Fruit fly (Drosophila melanogaster) whole organism, embryonic: ENCODE data around the gene PH4alphaPV.

Source experiments
- Abd-B ChIP-seq: fragments of 200-800 bp; sonication (Bioruptor generic); optimal IDR thresholded peaks from 2 replicates; lab custom pipeline; 2018; ENCODE audit warnings: missing biosample characterization, mild to moderate bottlenecking, missing genetic modification characterization, moderate library complexity
- Atf3 ChIP-seq: fragments of 200-800 bp; sonication (Bioruptor generic); optimal IDR thresholded peaks from 3 replicates; lab custom pipeline; 2016; ENCODE audit warnings: missing biosample characterization, missing genetic modification characterization
- BEAF-32 ChIP-seq: fragments of 200-800 bp; sonication (Bioruptor generic); optimal IDR thresholded peaks from 3 replicates; lab custom pipeline; 2017; ENCODE audit warnings: missing biosample characterization, missing genetic modification characterization, mild to moderate bottlenecking, moderate library complexity, missing genetic modification reagents
- CG10321 ChIP-seq: fragments of 200-800 bp; sonication (Bioruptor generic); IDR thresholded peaks from 2 replicates; pipeline ENCODE4 v1.3.6; 2022; ENCODE audit warnings: missing biosample characterization, missing genetic modification characterization
- CG11696 ChIP-seq: fragments of 200-800 bp; sonication (Bioruptor generic); IDR thresholded peaks from 2 replicates; pipeline ENCODE4 v1.3.6; 2022; ENCODE audit warnings: missing biosample characterization, missing genetic modification characterization
- CG15601 ChIP-seq: fragments of 200-800 bp; sonication (Bioruptor generic); optimal IDR thresholded peaks from 3 replicates; lab custom pipeline; 2019; ENCODE audit warnings: missing biosample characterization, mild to moderate bottlenecking, missing genetic modification characterization, moderate library complexity
- CG1602 ChIP-seq: fragments of 200-800 bp; sonication (Bioruptor generic); optimal IDR thresholded peaks from 3 replicates; lab custom pipeline; 2016; ENCODE audit warnings: missing biosample characterization, missing genetic modification characterization
- CG43689 ChIP-seq: fragments of 200-800 bp; sonication (Bioruptor generic); IDR thresholded peaks from 2 replicates; pipeline ENCODE4 v1.3.6; 2022; ENCODE audit warnings: missing biosample characterization, missing genetic modification characterization
- CG6791 ChIP-seq: fragments of 200-800 bp; sonication (Bioruptor generic); IDR thresholded peaks from 3 replicates; pipeline ENCODE4 v1.3.6; 2022; ENCODE audit warnings: missing biosample characterization, missing genetic modification characterization; ENCODE audit not compliant: partially characterized antibody
- CG9215 ChIP-seq: fragments of 200-800 bp; sonication (Bioruptor generic); IDR thresholded peaks from 2 replicates; pipeline ENCODE4 v1.3.6; 2022; ENCODE audit warnings: missing biosample characterization, missing genetic modification characterization
- CG9727 ChIP-seq: fragments of 200-800 bp; sonication (Bioruptor generic); optimal IDR thresholded peaks from 3 replicates; lab custom pipeline; 2017; ENCODE audit warnings: missing biosample characterization, mild to moderate bottlenecking, missing genetic modification characterization
- CrebB ChIP-seq: fragments of 200-800 bp; sonication (Bioruptor generic); optimal IDR thresholded peaks from 3 replicates; lab custom pipeline; 2018; ENCODE audit warnings: missing biosample characterization, mild to moderate bottlenecking, missing genetic modification characterization
- Dbx ChIP-seq: fragments of 200-800 bp; sonication (Bioruptor generic); IDR thresholded peaks from 3 replicates; pipeline ENCODE4 v1.3.6; 2022; ENCODE audit warnings: missing biosample characterization, missing genetic modification characterization
- Ets65A ChIP-seq: fragments of 200-800 bp; sonication (Bioruptor generic); peaks from one replicate; lab custom pipeline; 2016; ENCODE audit warnings: missing biosample characterization, missing genetic modification characterization
- GATAe ChIP-seq: fragments of 200-800 bp; sonication (Bioruptor generic); conservative IDR thresholded peaks from 2 replicates; pipeline ENCODE4 v1.3.6; 2022; ENCODE audit warnings: missing biosample characterization, missing genetic modification characterization
- HHEX ChIP-seq: fragments of 200-800 bp; sonication (Bioruptor generic); optimal IDR thresholded peaks from 3 replicates; lab custom pipeline; 2017; ENCODE audit warnings: missing biosample characterization, mild to moderate bottlenecking, missing genetic modification characterization, missing genetic modification reagents
- Hmr ChIP-seq: fragments of 200-800 bp; sonication (Bioruptor generic); optimal IDR thresholded peaks from 3 replicates; lab custom pipeline; 2017; ENCODE audit warnings: mild to moderate bottlenecking, missing biosample characterization, missing genetic modification reagents, missing genetic modification characterization
- Hmx ChIP-seq: fragments of 200-800 bp; sonication (Bioruptor generic); optimal IDR thresholded peaks from 2 replicates; lab custom pipeline; 2016; ENCODE audit warnings: missing biosample characterization, missing genetic modification characterization
- Lpt ChIP-seq: fragments of >200 bp; optimal IDR thresholded peaks from 2 replicates; lab custom pipeline; 2018; ENCODE audit warnings: missing biosample characterization, missing genetic modification characterization
- NC2α ChIP-seq: fragments of 200-800 bp; sonication (Bioruptor generic); optimal IDR thresholded peaks from 2 replicates; lab custom pipeline; 2016; ENCODE audit warnings: missing biosample characterization, missing genetic modification characterization
- NC2β ChIP-seq: fragments of 200-800 bp; sonication (Bioruptor generic); optimal IDR thresholded peaks from 2 replicates; lab custom pipeline; 2016; ENCODE audit warnings: missing biosample characterization, missing genetic modification characterization
- Opbp ChIP-seq: fragments of 200-800 bp; sonication (Bioruptor generic); IDR thresholded peaks from 3 replicates; pipeline ENCODE4 v1.3.6; 2022; ENCODE audit warnings: missing biosample characterization, missing genetic modification characterization; ENCODE audit not compliant: partially characterized antibody
- Poxn ChIP-seq: fragments of 200-800 bp; sonication (Bioruptor generic); IDR thresholded peaks from 2 replicates; pipeline ENCODE4 v1.3.6; 2022; ENCODE audit warnings: missing biosample characterization, missing genetic modification characterization
- Scr ChIP-seq: fragments of 200-800 bp; sonication (Bioruptor generic); IDR thresholded peaks from 2 replicates; pipeline ENCODE4 v1.3.6; 2022; ENCODE audit warnings: missing biosample characterization, missing genetic modification characterization; ENCODE audit not compliant: partially characterized antibody
- Xrp1 ChIP-seq: fragments of 200-800 bp; sonication (Bioruptor generic); IDR thresholded peaks from 2 replicates; pipeline ENCODE4 v1.3.6; 2022; ENCODE audit warnings: missing biosample characterization, missing genetic modification characterization
- YL-1 ChIP-seq: fragments of 200-800 bp; sonication (Bioruptor generic); optimal IDR thresholded peaks from 3 replicates; lab custom pipeline; 2017; ENCODE audit warnings: missing biosample characterization, mild to moderate bottlenecking, missing genetic modification characterization
- ap ChIP-seq: fragments of 200-800 bp; sonication (Bioruptor generic); IDR thresholded peaks from 2 replicates; pipeline ENCODE4 v1.3.6; 2022; ENCODE audit warnings: missing biosample characterization, missing genetic modification characterization
- az2 ChIP-seq: fragments of 200-800 bp; sonication (Bioruptor generic); optimal IDR thresholded peaks from 3 replicates; lab custom pipeline; 2016; ENCODE audit warnings: missing biosample characterization, missing genetic modification characterization
- caup ChIP-seq: fragments of 200-800 bp; sonication (Bioruptor generic); optimal IDR thresholded peaks from 3 replicates; lab custom pipeline; 2017; ENCODE audit warnings: missing biosample characterization, mild to moderate bottlenecking, missing genetic modification characterization, moderate library complexity; ENCODE audit not compliant: severe bottlenecking
- cg ChIP-seq: fragments of 200-800 bp; sonication (Bioruptor generic); optimal IDR thresholded peaks from 3 replicates; lab custom pipeline; 2019; ENCODE audit warnings: missing biosample characterization, mild to moderate bottlenecking, missing genetic modification characterization, moderate library complexity
- crol ChIP-seq: fragments of 200-800 bp; sonication (Bioruptor generic); IDR thresholded peaks from 2 replicates; pipeline ENCODE4 v1.3.6; 2022; ENCODE audit warnings: missing biosample characterization, missing genetic modification characterization
- danr ChIP-seq: fragments of 200-800 bp; sonication (Bioruptor generic); IDR thresholded peaks from 2 replicates; pipeline ENCODE4 v1.3.6; 2022; ENCODE audit warnings: missing biosample characterization, missing genetic modification characterization
- dimm ChIP-seq: fragments of 200-800 bp; sonication (Bioruptor generic); IDR thresholded peaks from 2 replicates; pipeline ENCODE4 v1.3.6; 2022; ENCODE audit warnings: missing biosample characterization, missing genetic modification characterization
- dmrt11E ChIP-seq: fragments of 200-800 bp; sonication (Bioruptor generic); optimal IDR thresholded peaks from 3 replicates; lab custom pipeline; 2018; ENCODE audit warnings: missing biosample characterization, mild to moderate bottlenecking, missing genetic modification characterization, moderate library complexity
- en ChIP-seq: fragments of 200-800 bp; sonication (Bioruptor generic); optimal IDR thresholded peaks from 2 replicates; lab custom pipeline; 2016; ENCODE audit warnings: missing biosample characterization, missing genetic modification characterization
- onecut ChIP-seq: fragments of 200-800 bp; sonication (Bioruptor generic); IDR thresholded peaks from 2 replicates; pipeline ENCODE4 v1.3.6; 2022; ENCODE audit warnings: missing biosample characterization, missing genetic modification characterization
- sens ChIP-seq: fragments of 200-800 bp; sonication (Bioruptor generic); peaks from one replicate; lab custom pipeline; 2016; ENCODE audit warnings: missing biosample characterization, missing genetic modification characterization
- sima ChIP-seq: fragments of 200-800 bp; sonication (Bioruptor generic); optimal IDR thresholded peaks from 2 replicates; lab custom pipeline; 2016; ENCODE audit warnings: missing biosample characterization, missing genetic modification characterization
- twi ChIP-seq: fragments of 200-800 bp; optimal IDR thresholded peaks from 2 replicates; lab custom pipeline; 2019; ENCODE audit warnings: missing biosample characterization, mild to moderate bottlenecking, missing genetic modification characterization, moderate library complexity
- vnd ChIP-seq: fragments of 200-800 bp; sonication (Bioruptor generic); IDR thresholded peaks from 3 replicates; pipeline ENCODE4 v1.3.6; 2022; ENCODE audit warnings: missing biosample characterization, missing genetic modification characterization; ENCODE audit not compliant: partially characterized antibody
- wek ChIP-seq: fragments of 200-800 bp; sonication (Bioruptor generic); optimal IDR thresholded peaks from 3 replicates; lab custom pipeline; 2018; ENCODE audit warnings: missing biosample characterization, mild to moderate bottlenecking, missing genetic modification characterization, moderate library complexity

The PH4alphaPV gene

dm6 chr3R:30616098-30616857, 32.1 kb downstream of the PH4alphaPV start (continued):
- TF ChIP-seq Scr (GFP tag; lab: Robert Waterston, UW) (no peak), CG9727 (no peak), CG15601 (tag; lab: Kevin White, UChicago) (no peak), dimm (GFP tag; lab: Robert Waterston, UW) (no peak), caup (no peak), dmrt11E (tag; lab: Kevin White, UChicago) (no peak), wek (GFP tag; lab: Kevin White, UChicago) (no peak), CG43689 (no peak), vnd (no peak), Atf3 (GFP tag; lab: Kevin White, UChicago) (no peak), sima (GFP tag; lab: Kevin White, UChicago) (no peak), NC2β (GFP tag; lab: Kevin White, UChicago) (no peak), CG9215 (no peak), BEAF-32 (GFP tag; lab: Kevin White, UChicago) (no peak), HHEX (GFP tag; lab: Kevin White, UChicago) (no peak), danr (no peak), Dbx (GFP tag; lab: Robert Waterston, UW) (no peak), Hmr (GFP tag; lab: Kevin White, UChicago) (no peak), Abd-B (GFP tag; lab: Kevin White, UChicago) (no peak), CG1602 (GFP tag; lab: Kevin White, UChicago) (no peak), cg (GFP tag; lab: Kevin White, UChicago) (peak; percentile 72), CG10321 (GFP tag; lab: Robert Waterston, UW) (peak; percentile 66), CrebB (tag; lab: Kevin White, UChicago) (no peak), onecut (GFP tag; lab: Robert Waterston, UW) (no peak), Lpt (GFP tag; lab: Kevin White, UChicago) (no peak), CG6791 (GFP tag; lab: Robert Waterston, UW) (0 out of 3 replicates have a peak, but pooled peaks have one; percentile 12), crol (GFP tag; lab: Robert Waterston, UW) (peak; percentile 66), en (GFP tag; lab: Kevin White, UChicago) (no peak), twi (tag; lab: Kevin White, UChicago) (no peak), NC2α (no peak), ap (GFP tag; lab: Robert Waterston, UW) (no peak)

- TF ChIP-seq Poxn (no peak), GATAe (GFP tag; lab: Robert Waterston, UW) (no peak), Hmx (GFP tag; lab: Kevin White, UChicago) (no peak), CG11696 (GFP tag; lab: Robert Waterston, UW) (no peak), YL-1 (GFP tag; lab: Kevin White, UChicago) (no peak), Opbp (no peak), Xrp1 (GFP tag; lab: Robert Waterston, UW) (no peak)
Measured at dm6 chr3R:30605889-30606288, 42.5 kb downstream of the PH4alphaPV start, which contains the start of gene CG31016. TSS of gene CG31016 (plus strand) at chr3R:30606189.

- TF ChIP-seq sens (GFP tag; lab: Kevin White, UChicago) (peak; percentile 26), az2 (no peak), Ets65A (peak; percentile 19)
- TF ChIP-seq, all 482 proteins: peak for 2
Measured at dm6 chr3R:30603881-30604280, 44.5 kb downstream of the PH4alphaPV start, which contains the start of gene PH4alphaNE3. TSS of gene PH4alphaNE3 (plus strand) at chr3R:30604181.
